Worm (Caenorhabditis elegans) whole organism, L4 larva: ENCODE measurements around the gene F13A7.7.

Experiments used
- F10B5.3 ChIP-seq: sonication (generic microtip); optimal IDR thresholded peaks from 2 replicates; lab custom pipeline; 2016; ENCODE audit warnings: mild to moderate bottlenecking, missing genetic modification characterization, missing compliant biosample characterization
- F26F4.8 ChIP-seq: fragments of 200-800 bp; sonication (Bioruptor generic); conservative IDR thresholded peaks from 2 replicates; pipeline ENCODE4 v1.3.6; 2022; ENCODE audit warnings: missing genetic modification characterization, missing compliant biosample characterization
- Y105C5A.15 ChIP-seq: fragments of 200-800 bp; sonication (Bioruptor generic); IDR thresholded peaks from 2 replicates; pipeline ENCODE4 v1.3.6; 2022; ENCODE audit warnings: missing genetic modification characterization, missing compliant biosample characterization
- aly-2 ChIP-seq: sonication (generic microtip); optimal IDR thresholded peaks from 2 replicates; lab custom pipeline; 2018; ENCODE audit warnings: missing biosample characterization, missing genetic modification characterization
- ama-1 ChIP-seq: fragments of 150-350 bp; optimal IDR thresholded peaks from 2 replicates; lab custom pipeline; 2014; ENCODE audit warnings: inconsistent platforms, mixed read lengths
- arid-1 ChIP-seq: fragments of 200-800 bp; sonication (Bioruptor generic); conservative IDR thresholded peaks from 2 replicates; pipeline ENCODE4 v1.3.6; 2022; ENCODE audit warnings: missing genetic modification reagents, missing genetic modification characterization, missing compliant biosample characterization
- attf-4 ChIP-seq: sonication (generic microtip); optimal IDR thresholded peaks from 3 replicates; lab custom pipeline; 2017; ENCODE audit warnings: missing biosample characterization, missing genetic modification characterization
- ceh-20 ChIP-seq: fragments of 200-800 bp; sonication (Bioruptor generic); IDR thresholded peaks from 2 replicates; pipeline ENCODE4 v1.3.6; 2022; ENCODE audit warnings: missing genetic modification reagents, missing genetic modification characterization, missing compliant biosample characterization
- ceh-44 ChIP-seq: fragments of 200-800 bp; sonication (Bioruptor generic); IDR thresholded peaks from 2 replicates; pipeline ENCODE4 v1.3.6; 2022; ENCODE audit warnings: missing genetic modification reagents, missing genetic modification characterization, missing compliant biosample characterization
- ceh-62 ChIP-seq: sonication (generic microtip); optimal IDR thresholded peaks from 2 replicates; lab custom pipeline; 2017; ENCODE audit warnings: missing biosample characterization, missing genetic modification characterization
- ceh-82 ChIP-seq: sonication (generic microtip); optimal IDR thresholded peaks from 2 replicates; lab custom pipeline; 2017; ENCODE audit warnings: missing biosample characterization, missing genetic modification characterization
- ces-1 ChIP-seq: fragments of 150-350 bp; sonication (generic microtip); optimal IDR thresholded peaks from 4 replicates; lab custom pipeline; 2014; ENCODE audit warnings: missing biosample characterization, missing genetic modification reagents, missing genetic modification characterization
- ctbp-1 ChIP-seq: fragments of 200-800 bp; sonication (Bioruptor generic); IDR thresholded peaks from 2 replicates; pipeline ENCODE4 v1.3.6; 2022; ENCODE audit warnings: missing genetic modification reagents, missing genetic modification characterization, missing compliant biosample characterization
- daf-16 ChIP-seq, 3 experiments: sonication (generic microtip); optimal IDR thresholded peaks; 2 replicates each; lab custom pipeline; 2016 to 2017; ENCODE audit warnings: missing genetic modification characterization in 3 of 3, missing genetic modification reagents in 3 of 3, mild to moderate bottlenecking in 2 of 3, missing compliant biosample characterization in 2 of 3, missing biosample characterization in 1 of 3, moderate library complexity in 1 of 3
- dmd-6 ChIP-seq: fragments of 200-800 bp; sonication (Bioruptor generic); IDR thresholded peaks from 2 replicates; pipeline ENCODE4 v1.3.6; 2022; ENCODE audit warnings: missing genetic modification reagents, missing genetic modification characterization, missing compliant biosample characterization
- dmd-9 ChIP-seq: fragments of 200-800 bp; sonication (Bioruptor generic); IDR thresholded peaks from 2 replicates; pipeline ENCODE4 v1.3.6; 2022; ENCODE audit warnings: missing genetic modification reagents, missing genetic modification characterization, missing compliant biosample characterization
- dpl-1 ChIP-seq: fragments of 150-350 bp; optimal IDR thresholded peaks from 2 replicates; lab custom pipeline; 2014; ENCODE audit warnings: missing biosample characterization, missing genetic modification reagents, missing genetic modification characterization
- dve-1 ChIP-seq: sonication (generic microtip); optimal IDR thresholded peaks from 2 replicates; lab custom pipeline; 2017; ENCODE audit warnings: antibody characterized with exemption, mild to moderate bottlenecking, missing genetic modification characterization, missing compliant biosample characterization; ENCODE audit not compliant: insufficient read depth
- hif-1 ChIP-seq, 2 experiments: sonication (generic microtip); optimal IDR thresholded peaks; 2 replicates each; lab custom pipeline; 2016 to 2017; ENCODE audit warnings: missing compliant biosample characterization in 2 of 2, missing genetic modification characterization in 2 of 2, missing genetic modification reagents in 2 of 2, missing genotype in 2 of 2, mild to moderate bottlenecking in 1 of 2
- hlh-11 ChIP-seq: fragments of 200-800 bp; sonication (Bioruptor generic); optimal IDR thresholded peaks from 2 replicates; lab custom pipeline; 2018; ENCODE audit warnings: mild to moderate bottlenecking, missing genetic modification characterization, missing compliant biosample characterization
- hlh-30 ChIP-seq: sonication (generic microtip); optimal IDR thresholded peaks from 2 replicates; lab custom pipeline; 2017; ENCODE audit warnings: antibody characterized with exemption, mild to moderate bottlenecking, missing genetic modification characterization, missing compliant biosample characterization; ENCODE audit not compliant: insufficient read depth
- lim-7 ChIP-seq: fragments of 200-800 bp; sonication (Bioruptor generic); IDR thresholded peaks from 2 replicates; pipeline ENCODE4 v1.3.6; 2022; ENCODE audit warnings: missing genetic modification characterization, missing compliant biosample characterization
- lin-13 ChIP-seq: fragments of 150-350 bp; optimal IDR thresholded peaks from 2 replicates; lab custom pipeline; 2014; ENCODE audit warnings: missing biosample characterization, missing genetic modification reagents, missing genetic modification characterization
- lin-15B ChIP-seq: fragments of 150-350 bp; sonication (generic microtip); optimal IDR thresholded peaks from 3 replicates; lab custom pipeline; 2014; ENCODE audit warnings: missing biosample characterization, missing genetic modification characterization
- lsy-2 ChIP-seq, 2 experiments: fragments of 150-350 bp in 1 of 2; sonication (generic microtip) in 1 of 2; optimal IDR thresholded peaks; 2 replicates each; lab custom pipeline; 2014 to 2017; ENCODE audit warnings: missing biosample characterization in 2 of 2, missing genetic modification characterization in 2 of 2
- mep-1 ChIP-seq: fragments of 150-350 bp; sonication (generic microtip); optimal IDR thresholded peaks from 3 replicates; lab custom pipeline; 2014; ENCODE audit warnings: missing biosample characterization, missing genetic modification characterization
- mxl-2 ChIP-seq: fragments of 200-800 bp; sonication (Bioruptor generic); conservative IDR thresholded peaks from 2 replicates; pipeline ENCODE4 v1.3.6; 2022; ENCODE audit warnings: missing genetic modification reagents, missing genetic modification characterization, missing compliant biosample characterization
- mxl-3 ChIP-seq: fragments of 200-800 bp; sonication (Bioruptor generic); optimal IDR thresholded peaks from 2 replicates; lab custom pipeline; 2018; ENCODE audit warnings: mild to moderate bottlenecking, missing genetic modification characterization, missing compliant biosample characterization
- nhr-10 ChIP-seq: fragments of 150-350 bp; optimal IDR thresholded peaks from 2 replicates; lab custom pipeline; 2014; ENCODE audit warnings: missing biosample characterization, missing genetic modification characterization
- nhr-102 ChIP-seq: sonication (generic microtip); optimal IDR thresholded peaks from 2 replicates; lab custom pipeline; 2016; ENCODE audit warnings: mild to moderate bottlenecking, missing genetic modification characterization, moderate library complexity, missing compliant biosample characterization
- nhr-11 ChIP-seq: fragments of 150-350 bp; optimal IDR thresholded peaks from 2 replicates; lab custom pipeline; 2014; ENCODE audit warnings: missing biosample characterization, missing genetic modification characterization
- nhr-25 ChIP-seq: sonication (generic microtip); optimal IDR thresholded peaks from 2 replicates; lab custom pipeline; 2017; ENCODE audit warnings: missing genetic modification characterization, mild to moderate bottlenecking, missing compliant biosample characterization, antibody characterized with exemption, moderate library complexity, borderline replicate concordance; ENCODE audit not compliant: insufficient read depth
- nhr-28 ChIP-seq: fragments of 150-350 bp; optimal IDR thresholded peaks from 2 replicates; lab custom pipeline; 2014; ENCODE audit warnings: missing biosample characterization, missing genetic modification characterization
- nhr-41 ChIP-seq: fragments of 200-800 bp; sonication (Bioruptor generic); IDR thresholded peaks from 2 replicates; pipeline ENCODE4 v1.3.6; 2022; ENCODE audit warnings: missing genetic modification reagents, missing genetic modification characterization, missing compliant biosample characterization
- nhr-48 ChIP-seq: sonication (generic microtip); optimal IDR thresholded peaks from 2 replicates; lab custom pipeline; 2016; ENCODE audit warnings: mild to moderate bottlenecking, missing genetic modification characterization, missing compliant biosample characterization
- nhr-76 ChIP-seq: fragments of 150-350 bp; optimal IDR thresholded peaks from 2 replicates; lab custom pipeline; 2014; ENCODE audit warnings: missing biosample characterization, missing genetic modification characterization
- nhr-77 ChIP-seq: fragments of 150-350 bp; optimal IDR thresholded peaks from 2 replicates; lab custom pipeline; 2014; ENCODE audit warnings: missing biosample characterization, missing genetic modification characterization
- php-3 ChIP-seq: fragments of 200-800 bp; sonication (Bioruptor generic); IDR thresholded peaks from 2 replicates; pipeline ENCODE4 v1.3.6; 2022; ENCODE audit warnings: missing genetic modification reagents, missing genetic modification characterization, missing compliant biosample characterization
- rbr-2 ChIP-seq: sonication (generic microtip); optimal IDR thresholded peaks from 2 replicates; lab custom pipeline; 2016; ENCODE audit warnings: missing genotype, missing genetic modification characterization, missing compliant biosample characterization
- sdz-12 ChIP-seq: fragments of 200-800 bp; sonication (Bioruptor generic); optimal IDR thresholded peaks from 2 replicates; lab custom pipeline; 2018; ENCODE audit warnings: mild to moderate bottlenecking, missing genetic modification characterization, missing compliant biosample characterization
- skn-1 ChIP-seq: fragments of 150-350 bp; optimal IDR thresholded peaks from 2 replicates; lab custom pipeline; 2014; ENCODE audit warnings: missing biosample characterization, missing genetic modification characterization
- spr-1 ChIP-seq: sonication (generic microtip); optimal IDR thresholded peaks from 2 replicates; lab custom pipeline; 2016; ENCODE audit warnings: mild to moderate bottlenecking, missing genetic modification characterization, missing compliant biosample characterization
- spr-3 ChIP-seq: fragments of 200-800 bp; sonication (Bioruptor generic); optimal IDR thresholded peaks from 2 replicates; lab custom pipeline; 2018; ENCODE audit warnings: mild to moderate bottlenecking, missing genetic modification characterization, missing compliant biosample characterization
- unc-130 ChIP-seq: sonication (generic microtip); optimal IDR thresholded peaks from 2 replicates; lab custom pipeline; 2016; ENCODE audit warnings: missing genetic modification reagents, missing genetic modification characterization, missing compliant biosample characterization
- unc-62 ChIP-seq, 3 experiments: fragments of 150-350 bp in 1 of 3; sonication (generic microtip); optimal IDR thresholded peaks in 2 of 3; peaks in 1 of 3; 1 replicate in 1 of 3; 2 replicates in 2 of 3; lab custom pipeline; 2014 to 2017; ENCODE audit warnings: missing biosample characterization in 3 of 3, missing genetic modification characterization in 3 of 3, missing genetic modification reagents in 3 of 3, missing genotype in 1 of 3
- zfp-2 ChIP-seq: sonication (generic microtip); optimal IDR thresholded peaks from 2 replicates; lab custom pipeline; 2016; ENCODE audit warnings: mild to moderate bottlenecking, missing genetic modification characterization, missing compliant biosample characterization
- zip-11 ChIP-seq: fragments of 200-800 bp; sonication (Bioruptor generic); IDR thresholded peaks from 2 replicates; pipeline ENCODE4 v1.3.6; 2022; ENCODE audit warnings: missing genetic modification characterization, missing compliant biosample characterization
- ztf-11 ChIP-seq: fragments of 150-350 bp; optimal IDR thresholded peaks from 2 replicates; lab custom pipeline; 2014; ENCODE audit warnings: missing biosample characterization, missing genetic modification characterization
- ztf-7 ChIP-seq: fragments of 150-350 bp; optimal IDR thresholded peaks from 2 replicates; lab custom pipeline; 2014; ENCODE audit warnings: missing biosample characterization, missing genetic modification characterization

The F13A7.7 gene

DNA sequence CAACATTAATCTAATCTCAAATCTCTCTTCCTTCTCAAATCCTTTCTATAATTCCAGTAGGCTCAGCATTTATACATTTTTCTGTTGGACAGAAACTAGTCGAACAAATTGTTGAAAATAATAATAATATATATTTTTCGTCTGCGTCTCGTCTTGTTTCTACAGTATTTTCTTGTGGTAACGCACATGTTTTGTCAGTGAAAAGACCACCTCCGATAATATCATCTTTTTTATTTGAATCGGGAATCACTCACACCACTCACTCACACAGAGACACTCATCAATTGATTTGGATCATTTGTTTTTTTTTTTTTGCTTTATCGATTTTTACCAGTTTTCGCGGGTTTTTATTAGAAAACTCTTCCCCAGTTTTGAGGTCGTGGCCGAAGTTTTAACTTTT, 29.0 kb downstream of the F13A7.7 start (continued):
- TF ChIP-seq ztf-11 (no peak), unc-62 (GFP tag; optimal IDR thresholded peaks at IDR 0.05 in 1 of 2; lab: Kevin White, UChicago) (no peak), unc-62 (tag; optimal IDR thresholded peaks at IDR 0.05; lab: Kevin White, UChicago) (no peak)

DNA sequence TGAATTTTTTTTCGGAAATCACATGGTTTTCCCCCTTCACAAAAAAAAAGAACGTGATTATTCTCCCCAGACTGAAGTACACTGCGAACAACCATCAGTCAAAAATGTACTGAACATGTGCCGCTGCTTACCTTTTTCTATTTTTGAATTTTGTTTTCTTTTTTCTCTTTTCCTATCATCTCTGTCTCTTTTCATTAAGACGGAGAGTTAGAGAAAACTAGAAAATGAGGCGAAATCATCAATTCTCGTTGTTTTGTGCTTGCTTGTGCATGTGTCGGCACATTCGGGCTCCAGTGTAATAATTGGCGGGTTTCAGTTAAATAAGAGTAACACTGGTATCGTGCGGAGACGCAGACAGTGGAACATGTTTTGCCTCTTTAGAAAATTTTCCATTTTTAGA, 31.3 kb downstream of the F13A7.7 start:
- TF ChIP-seq rbr-2 (tag; lab: Kevin White, UChicago) (peak; percentile 9), ces-1 (no peak), nhr-25 (no peak), hlh-11 (tag; lab: Kevin White, UChicago) (peak; percentile 79), lin-13 (GFP tag; lab: Kevin White, UChicago) (no peak), attf-4 (tag; lab: Kevin White, UChicago) (no peak), ceh-20 (GFP tag; lab: Robert Waterston, UW) (no peak; the same call in 1 of the 2 replicates), dpl-1 (no peak), nhr-48 (tag; lab: Kevin White, UChicago) (peak; percentile 42), dve-1 (peak; percentile 59), sdz-12 (GFP tag; lab: Kevin White, UChicago) (no peak), spr-3 (no peak), spr-1 (tag; lab: Kevin White, UChicago) (no peak), nhr-11 (tag; lab: Kevin White, UChicago) (peak; percentile 75), ama-1 (lab: Kevin White, UChicago) (no peak), hif-1 (tag; optimal IDR thresholded peaks at IDR 0.05; lab: Kevin White, UChicago) (peak in 1 of 2 experiments; percentile 61), dmd-6 (GFP tag; lab: Robert Waterston, UW) (peak; percentile 85), arid-1 (GFP tag; lab: Robert Waterston, UW) (no peak), nhr-102 (tag; lab: Kevin White, UChicago) (peak; percentile 16), ceh-44 (no peak), ceh-82 (tag; lab: Kevin White, UChicago) (no peak), nhr-76 (tag; lab: Kevin White, UChicago) (no peak), ctbp-1 (GFP tag; lab: Robert Waterston, UW) (0 out of 2 replicates have a peak, but pooled peaks have one; percentile 32), mxl-2 (no peak), nhr-41 (GFP tag; lab: Robert Waterston, UW) (no peak), aly-2 (no peak), dmd-9 (GFP tag; lab: Robert Waterston, UW) (no peak), ceh-62 (no peak), mep-1 (tag; lab: Kevin White, UChicago) (peak; percentile 43), ztf-7 (tag; lab: Kevin White, UChicago) (no peak), skn-1 (tag; lab: Kevin White, UChicago) (no peak), nhr-77 (peak; percentile 50), daf-16 (GFP tag; optimal IDR thresholded peaks at IDR 0.05; lab: Kevin White, UChicago) (peak in 1 of 2 experiments; percentile 90), daf-16 (tag; optimal IDR thresholded peaks at IDR 0.05; lab: Kevin White, UChicago) (peak; percentile 85), lim-7 (GFP tag; lab: Robert Waterston, UW) (no peak), hlh-30 (peak; percentile 86), lsy-2 (tag; optimal IDR thresholded peaks at IDR 0.05; lab: Kevin White, UChicago) (peak in 1 of 2 experiments; percentile 48), zip-11 (GFP tag; lab: Robert Waterston, UW) (no peak), php-3 (GFP tag; lab: Robert Waterston, UW) (no peak), unc-130 (GFP tag; lab: Kevin White, UChicago) (no peak), zfp-2 (no peak), F10B5.3 (no peak), nhr-28 (tag; lab: Kevin White, UChicago) (peak; percentile 91), lin-15B (tag; lab: Kevin White, UChicago) (no peak), F26F4.8 (no peak), mxl-3 (peak; percentile 37), Y105C5A.15 (no peak), nhr-10 (tag; lab: Kevin White, UChicago) (no peak)
